Fruit fly (Drosophila melanogaster) S2 (cell line): Measurements from ENCODE around the gene bcd.

Source experiments
- CG8478 ChIP-seq: fragments of >200 bp; optimal IDR thresholded peaks from 2 replicates; lab custom pipeline; 2018
- CTCF ChIP-seq, 2 experiments: fragments of >200 bp; optimal IDR thresholded peaks; 2 replicates each; lab custom pipeline; 2018

dm6 chr3R:6744036-6744435 is 15.2 kb downstream of the bcd start, which contains the start of gene zen2:
- TF ChIP-seq CG8478: no peak
- TF ChIP-seq CTCF (optimal IDR thresholded peaks at IDR 0.05; lab: Kevin White, UChicago): no peak
